Worm (Caenorhabditis elegans) whole organism, late embryonic: ENCODE results near the gene ceh-92.

ENCODE experiments used
- ama-1 ChIP-seq: fragments of 150-350 bp; optimal IDR thresholded peaks from 2 replicates; lab custom pipeline; 2014
- ets-4 ChIP-seq: sonication (generic microtip); optimal IDR thresholded peaks from 2 replicates; lab custom pipeline; 2016; ENCODE audit warnings: missing genetic modification characterization, missing compliant biosample characterization
- nhr-11 ChIP-seq: fragments of 150-350 bp; optimal IDR thresholded peaks from 2 replicates; lab custom pipeline; 2014; ENCODE audit warnings: missing biosample characterization, missing genetic modification characterization
- ref-2 ChIP-seq: sonication (generic microtip); optimal IDR thresholded peaks from 2 replicates; lab custom pipeline; 2016; ENCODE audit warnings: missing genetic modification characterization, missing compliant biosample characterization

ce11 chrIII:11635000-11635399 lies 53.6 kb downstream of the ceh-92 start:
- TF ChIP-seq ref-2 (tag; lab: Kevin White, UChicago) (no peak), ets-4 (no peak), ama-1 (lab: Kevin White, UChicago) (no peak), nhr-11 (tag; lab: Kevin White, UChicago) (no peak)
